Worm (Caenorhabditis elegans) whole organism, young adult: ENCODE data around the gene sru-35.

Source experiments
- F23B12.7 ChIP-seq: sonication (generic microtip); optimal IDR thresholded peaks from 2 replicates; lab custom pipeline; 2017; ENCODE audit warnings: missing genetic modification characterization, mild to moderate bottlenecking, missing compliant biosample characterization, antibody characterized with exemption, moderate library complexity; ENCODE audit not compliant: insufficient read depth
- sea-2 ChIP-seq: fragments of 200-800 bp; sonication (Bioruptor generic); IDR thresholded peaks from 2 replicates; pipeline ENCODE4 v1.3.6; 2022; ENCODE audit warnings: missing genetic modification characterization, missing compliant biosample characterization
- tbp1 ChIP-seq: fragments of 200-800 bp; sonication (Bioruptor generic); optimal IDR thresholded peaks from 2 replicates; lab custom pipeline; 2018; ENCODE audit warnings: mild to moderate bottlenecking, missing genetic modification characterization, missing compliant biosample characterization

DNA sequence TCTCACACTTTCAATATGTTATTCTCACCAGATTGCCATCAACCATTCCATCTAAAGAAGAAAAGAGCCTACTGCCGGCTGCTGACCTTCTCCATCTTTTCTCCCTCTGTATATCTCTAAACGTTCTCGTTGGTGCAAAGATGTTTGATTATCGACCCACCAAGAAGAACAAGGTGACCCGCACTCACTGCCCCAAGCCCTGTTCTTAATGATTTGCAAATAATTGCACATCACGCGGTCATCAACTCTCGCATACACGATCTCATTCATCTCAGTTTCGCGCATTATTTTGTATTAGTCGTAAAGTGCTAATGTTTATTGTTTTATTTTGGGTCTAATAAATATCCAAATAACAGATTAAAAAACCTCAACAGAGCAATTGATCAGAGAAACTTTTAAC is 29.4 kb upstream of the sru-35 start:
- TF ChIP-seq F23B12.7 (tag; lab: Kevin White, UChicago) (no peak), tbp1 (GFP tag; lab: Kevin White, UChicago) (no peak), sea-2 (GFP tag; lab: Robert Waterston, UW) (no peak)
